Fruit fly (Drosophila melanogaster) whole organism, embryonic: ENCODE measurements around the gene Map205.
A peak's percentile ranks its signal among the peaks of the same experiment; 100 is the strongest.

ENCODE experiments used
- Aef1 ChIP-seq: fragments of 200-800 bp; sonication (Bioruptor generic); IDR thresholded peaks from 3 replicates; pipeline ENCODE4 v1.3.6; 2022; ENCODE audit warnings: missing biosample characterization, missing genetic modification characterization
- CG10209 ChIP-seq: fragments of 200-800 bp; sonication (Bioruptor generic); optimal IDR thresholded peaks from 3 replicates; lab custom pipeline; 2017; ENCODE audit warnings: missing biosample characterization, mild to moderate bottlenecking, missing genetic modification characterization, missing genetic modification reagents
- CG10366 ChIP-seq: fragments of 200-800 bp; sonication (Bioruptor generic); IDR thresholded peaks from 2 replicates; pipeline ENCODE4 v1.3.6; 2022; ENCODE audit warnings: missing biosample characterization, missing genetic modification characterization
- CG10565 ChIP-seq: fragments of 200-800 bp; sonication (Bioruptor generic); optimal IDR thresholded peaks from 3 replicates; lab custom pipeline; 2016; ENCODE audit warnings: missing biosample characterization, mild to moderate bottlenecking, missing genetic modification characterization
- CG10979 ChIP-seq: fragments of 200-800 bp; sonication (Bioruptor generic); optimal IDR thresholded peaks from 2 replicates; lab custom pipeline; 2018; ENCODE audit warnings: missing biosample characterization, mild to moderate bottlenecking, missing genetic modification characterization, moderate library complexity
- CG11093 ChIP-seq: fragments of 200-800 bp; sonication (Bioruptor generic); IDR thresholded peaks from 3 replicates; pipeline ENCODE4 v1.3.6; 2022; ENCODE audit warnings: missing biosample characterization, missing genetic modification characterization
- CG12391 ChIP-seq: fragments of 200-800 bp; sonication (Bioruptor generic); optimal IDR thresholded peaks from 3 replicates; lab custom pipeline; 2018; ENCODE audit warnings: missing biosample characterization, mild to moderate bottlenecking, missing genetic modification characterization, moderate library complexity
- CG13624 ChIP-seq: fragments of 200-800 bp; sonication (Bioruptor generic); optimal IDR thresholded peaks from 2 replicates; lab custom pipeline; 2016; ENCODE audit warnings: missing biosample characterization, missing genetic modification characterization
- CG13775 ChIP-seq: fragments of 200-800 bp; sonication (Bioruptor generic); optimal IDR thresholded peaks from 3 replicates; lab custom pipeline; 2017; ENCODE audit warnings: missing biosample characterization, mild to moderate bottlenecking, missing genetic modification characterization
- CG14050 ChIP-seq: fragments of 200-800 bp; sonication (Bioruptor generic); IDR thresholded peaks from 3 replicates; pipeline ENCODE4 v1.3.6; 2022; ENCODE audit warnings: missing biosample characterization, missing genetic modification characterization
- CG15011 ChIP-seq: fragments of 200-800 bp; sonication (Bioruptor generic); optimal IDR thresholded peaks from 3 replicates; lab custom pipeline; 2018; ENCODE audit warnings: missing biosample characterization, mild to moderate bottlenecking, missing genetic modification characterization
- CG1792 ChIP-seq: fragments of 200-800 bp; sonication (Bioruptor generic); optimal IDR thresholded peaks from 2 replicates; lab custom pipeline; 2016; ENCODE audit warnings: missing biosample characterization, missing genetic modification characterization
- CG18476 ChIP-seq: fragments of 200-800 bp; sonication (Bioruptor generic); optimal IDR thresholded peaks from 2 replicates; lab custom pipeline; 2016; ENCODE audit warnings: missing biosample characterization, mild to moderate bottlenecking, missing genetic modification characterization
- CG32532 ChIP-seq: fragments of 200-800 bp; sonication (Bioruptor generic); IDR thresholded peaks from 2 replicates; pipeline ENCODE4 v1.3.6; 2022; ENCODE audit warnings: missing biosample characterization, missing genetic modification characterization
- CG3726 ChIP-seq: fragments of 200-800 bp; sonication (Bioruptor generic); IDR thresholded peaks from 3 replicates; pipeline ENCODE4, ENCODE4 v1.3.6; 2022; ENCODE audit warnings: missing biosample characterization, missing genetic modification characterization
- CG4404 ChIP-seq: fragments of 200-800 bp; sonication (Bioruptor generic); IDR thresholded peaks from 2 replicates; pipeline ENCODE4 v1.3.6; 2022; ENCODE audit warnings: missing biosample characterization, missing genetic modification characterization
- CG4730 ChIP-seq: fragments of 200-800 bp; sonication (Bioruptor generic); IDR thresholded peaks from 2 replicates; pipeline ENCODE4 v1.3.6; 2022; ENCODE audit warnings: missing biosample characterization, missing genetic modification characterization
- CG6791 ChIP-seq: fragments of 200-800 bp; sonication (Bioruptor generic); IDR thresholded peaks from 3 replicates; pipeline ENCODE4 v1.3.6; 2022; ENCODE audit warnings: missing biosample characterization, missing genetic modification characterization; ENCODE audit not compliant: partially characterized antibody
- CG6813 ChIP-seq: fragments of 200-800 bp; sonication (Bioruptor generic); optimal IDR thresholded peaks from 2 replicates; lab custom pipeline; 2017; ENCODE audit warnings: missing biosample characterization, missing genetic modification characterization, mild to moderate bottlenecking, moderate library complexity, missing genetic modification reagents
- CG7357 ChIP-seq: fragments of 200-800 bp; sonication (Bioruptor generic); IDR thresholded peaks from 3 replicates; pipeline ENCODE4 v1.3.6; 2022; ENCODE audit warnings: missing biosample characterization, missing genetic modification characterization
- CG7556 ChIP-seq: fragments of 200-800 bp; sonication (Bioruptor generic); optimal IDR thresholded peaks from 2 replicates; lab custom pipeline; 2017; ENCODE audit warnings: missing biosample characterization, mild to moderate bottlenecking, missing genetic modification characterization
- CG7786 ChIP-seq: fragments of 200-800 bp; sonication (Bioruptor generic); optimal IDR thresholded peaks from 2 replicates; lab custom pipeline; 2016; ENCODE audit warnings: missing biosample characterization, missing genetic modification characterization
- CG9609 ChIP-seq: fragments of 200-800 bp; sonication (Bioruptor generic); optimal IDR thresholded peaks from 3 replicates; lab custom pipeline; 2016; ENCODE audit warnings: missing biosample characterization, missing genetic modification characterization
- CG9876 ChIP-seq: fragments of 200-800 bp; sonication (Bioruptor generic); optimal IDR thresholded peaks from 2 replicates; lab custom pipeline; 2016; ENCODE audit warnings: missing biosample characterization, missing genetic modification characterization
- Dip2 ChIP-seq: fragments of 200-800 bp; sonication (Bioruptor generic); IDR thresholded peaks from 2 replicates; pipeline ENCODE4 v1.3.6; 2022; ENCODE audit warnings: missing biosample characterization, missing genetic modification characterization
- Drgx ChIP-seq: fragments of 200-800 bp; sonication (Bioruptor generic); IDR thresholded peaks from 2 replicates; pipeline ENCODE4 v1.3.6; 2022; ENCODE audit warnings: missing biosample characterization, missing genetic modification characterization
- HLH54F ChIP-seq: fragments of 200-800 bp; sonication (Bioruptor generic); optimal IDR thresholded peaks from 3 replicates; lab custom pipeline; 2016; ENCODE audit warnings: missing biosample characterization, missing genetic modification characterization
- Hand ChIP-seq: fragments of 200-800 bp; sonication (Bioruptor generic); optimal IDR thresholded peaks from 2 replicates; lab custom pipeline; 2017; ENCODE audit warnings: mild to moderate bottlenecking, missing biosample characterization, missing genetic modification reagents, missing genetic modification characterization
- Jarid2 ChIP-seq: fragments of 200-800 bp; sonication (Bioruptor generic); optimal IDR thresholded peaks from 3 replicates; lab custom pipeline; 2017; ENCODE audit warnings: mild to moderate bottlenecking, missing biosample characterization, missing genetic modification reagents, missing genetic modification characterization
- NC2β ChIP-seq: fragments of 200-800 bp; sonication (Bioruptor generic); optimal IDR thresholded peaks from 2 replicates; lab custom pipeline; 2016; ENCODE audit warnings: missing biosample characterization, missing genetic modification characterization
- NFAT ChIP-seq: fragments of 200-800 bp; sonication (Bioruptor generic); IDR thresholded peaks from 2 replicates; pipeline ENCODE4 v1.3.6; 2022; ENCODE audit warnings: missing biosample characterization, missing genetic modification characterization
- Neu2 ChIP-seq: fragments of 200-800 bp; sonication (Bioruptor generic); optimal IDR thresholded peaks from 3 replicates; lab custom pipeline; 2016; ENCODE audit warnings: missing biosample characterization, missing genetic modification characterization, borderline replicate concordance
- Poxn ChIP-seq: fragments of 200-800 bp; sonication (Bioruptor generic); IDR thresholded peaks from 2 replicates; pipeline ENCODE4 v1.3.6; 2022; ENCODE audit warnings: missing biosample characterization, missing genetic modification characterization
- Ptx1 ChIP-seq: fragments of 200-800 bp; sonication (Bioruptor generic); IDR thresholded peaks from 2 replicates; pipeline ENCODE4 v1.3.6; 2022; ENCODE audit warnings: missing biosample characterization, missing genetic modification characterization
- Sin3A ChIP-seq: fragments of >200 bp; optimal IDR thresholded peaks from 2 replicates; lab custom pipeline; 2018
- Tbp ChIP-seq: fragments of >200 bp; optimal IDR thresholded peaks from 2 replicates; lab custom pipeline; 2018; ENCODE audit warnings: missing biosample characterization, missing genetic modification characterization
- Usf ChIP-seq: fragments of 200-800 bp; sonication (Bioruptor generic); optimal IDR thresholded peaks from 2 replicates; lab custom pipeline; 2017; ENCODE audit warnings: missing genotype, missing biosample characterization, missing genetic modification characterization
- Vsx1 ChIP-seq: fragments of 200-800 bp; sonication (Bioruptor generic); optimal IDR thresholded peaks from 2 replicates; lab custom pipeline; 2017; ENCODE audit warnings: missing biosample characterization, mild to moderate bottlenecking, missing genetic modification characterization, missing genetic modification reagents
- amos ChIP-seq: fragments of 200-800 bp; sonication (Bioruptor generic); IDR thresholded peaks from 2 replicates; pipeline ENCODE4 v1.3.6; 2022; ENCODE audit warnings: missing biosample characterization, missing genetic modification characterization; ENCODE audit not compliant: partially characterized antibody
- ara ChIP-seq: fragments of 200-800 bp; sonication (Bioruptor generic); IDR thresholded peaks from 2 replicates; pipeline ENCODE4 v1.3.6; 2022; ENCODE audit warnings: missing biosample characterization, missing genetic modification characterization
- ato ChIP-seq: fragments of 200-800 bp; sonication (Bioruptor generic); IDR thresholded peaks from 2 replicates; pipeline ENCODE4 v1.3.6; 2022; ENCODE audit warnings: missing biosample characterization, missing genetic modification characterization; ENCODE audit not compliant: partially characterized antibody
- cad ChIP-seq: fragments of >200 bp; optimal IDR thresholded peaks from 2 replicates; lab custom pipeline; 2017; ENCODE audit warnings: missing biosample characterization, missing genetic modification characterization
- disco-r ChIP-seq: fragments of 200-800 bp; sonication (Bioruptor generic); optimal IDR thresholded peaks from 2 replicates; lab custom pipeline; 2016; ENCODE audit warnings: missing biosample characterization, missing genetic modification characterization
- fd102C ChIP-seq: fragments of 200-800 bp; sonication (Bioruptor generic); optimal IDR thresholded peaks from 2 replicates; lab custom pipeline; 2018; ENCODE audit warnings: missing biosample characterization, mild to moderate bottlenecking, missing genetic modification characterization, moderate library complexity
- her ChIP-seq: fragments of 200-800 bp; sonication (Bioruptor generic); optimal IDR thresholded peaks from 2 replicates; lab custom pipeline; 2016; ENCODE audit warnings: missing biosample characterization, missing genetic modification characterization
- lbe ChIP-seq: fragments of 200-800 bp; sonication (Bioruptor generic); optimal IDR thresholded peaks from 2 replicates; lab custom pipeline; 2016; ENCODE audit warnings: missing biosample characterization, mild to moderate bottlenecking, missing genetic modification characterization
- mam ChIP-seq: fragments of 200-800 bp; sonication (Bioruptor generic); optimal IDR thresholded peaks from 3 replicates; lab custom pipeline; 2016; ENCODE audit warnings: missing biosample characterization, missing genetic modification characterization
- repo ChIP-seq: fragments of 200-800 bp; sonication (Bioruptor generic); optimal IDR thresholded peaks from 2 replicates; lab custom pipeline; 2016; ENCODE audit warnings: missing biosample characterization, missing genetic modification characterization
- stc ChIP-seq: fragments of 200-800 bp; sonication (Bioruptor generic); IDR thresholded peaks from 2 replicates; pipeline ENCODE4 v1.3.6; 2022; ENCODE audit warnings: missing biosample characterization, missing genetic modification characterization
- unc-4 ChIP-seq: fragments of 200-800 bp; sonication (Bioruptor generic); IDR thresholded peaks from 2 replicates; pipeline ENCODE4 v1.3.6; 2022; ENCODE audit warnings: missing biosample characterization, missing genetic modification characterization; ENCODE audit not compliant: partially characterized antibody
- unpg ChIP-seq: fragments of 200-800 bp; sonication (Bioruptor generic); optimal IDR thresholded peaks from 3 replicates; lab custom pipeline; 2018; ENCODE audit warnings: missing biosample characterization, mild to moderate bottlenecking, missing genetic modification characterization, moderate library complexity
- wor ChIP-seq: fragments of 200-800 bp; sonication (Bioruptor generic); IDR thresholded peaks from 2 replicates; pipeline ENCODE4 v1.3.6; 2022; ENCODE audit warnings: missing biosample characterization, missing genetic modification characterization

The Map205 gene

DNA sequence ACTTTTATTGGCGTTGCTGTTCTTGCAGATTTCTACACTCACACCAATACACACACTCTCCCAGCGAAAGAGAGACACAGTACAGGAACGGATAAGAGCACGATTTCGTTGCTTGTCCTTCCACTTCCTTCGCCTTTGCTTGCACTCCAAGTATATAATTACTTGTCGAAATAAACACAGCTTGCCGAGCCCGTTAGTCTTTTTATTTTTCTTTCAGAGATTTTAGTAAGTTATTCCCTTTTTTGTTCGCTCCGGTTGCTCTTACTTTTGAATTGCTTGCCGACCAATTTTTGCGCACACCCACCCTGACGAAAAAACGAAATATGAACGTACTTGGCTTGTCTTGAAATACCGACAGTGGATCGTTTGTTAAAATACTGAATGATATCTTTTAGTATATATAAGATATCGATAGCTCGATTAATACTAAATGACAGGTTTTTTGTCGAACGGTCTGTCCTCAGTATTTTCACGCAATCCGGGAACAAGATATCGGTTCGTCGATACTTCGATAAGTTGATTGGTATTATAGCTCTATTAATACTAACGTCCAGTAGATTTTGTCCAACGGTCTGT, at the start of gene Map205 (continued):
- TF ChIP-seq NC2β (GFP tag; lab: Kevin White, UChicago) (peak; percentile 48), cad (GFP tag; lab: Kevin White, UChicago) (no peak), CG10979 (tag; lab: Kevin White, UChicago) (no peak), CG18476 (GFP tag; lab: Kevin White, UChicago) (no peak), amos (GFP tag; lab: Robert Waterston, UW) (no peak), stc (no peak), CG1792 (no peak), CG7786 (GFP tag; lab: Kevin White, UChicago) (no peak), CG10209 (GFP tag; lab: Kevin White, UChicago) (no peak), Drgx (GFP tag; lab: Robert Waterston, UW) (no peak), Jarid2 (GFP tag; lab: Kevin White, UChicago) (peak; percentile 47), CG4404 (GFP tag; lab: Robert Waterston, UW) (no peak), her (GFP tag; lab: Kevin White, UChicago) (no peak), CG14050 (GFP tag; lab: Robert Waterston, UW) (no peak), Neu2 (GFP tag; lab: Kevin White, UChicago) (no peak), ara (GFP tag; lab: Robert Waterston, UW) (no peak), Sin3A (peak; percentile 40), wor (no peak), CG6791 (GFP tag; lab: Robert Waterston, UW) (no peak), CG11093 (GFP tag; lab: Robert Waterston, UW) (no peak), lbe (GFP tag; lab: Kevin White, UChicago) (peak; percentile 68), CG7556 (GFP tag; lab: Kevin White, UChicago) (no peak), Usf (GFP tag; lab: Kevin White, UChicago) (no peak), CG3726 (GFP tag; lab: Robert Waterston, UW) (no peak), CG10366 (GFP tag; lab: Robert Waterston, UW) (no peak), Vsx1 (GFP tag; lab: Kevin White, UChicago) (no peak), CG15011 (GFP tag; lab: Kevin White, UChicago) (no peak), CG13775 (no peak), CG6813 (no peak), CG7357 (no peak), Hand (GFP tag; lab: Kevin White, UChicago) (peak; percentile 37), CG32532 (GFP tag; lab: Robert Waterston, UW) (no peak), ato (GFP tag; lab: Robert Waterston, UW) (no peak), CG13624 (GFP tag; lab: Kevin White, UChicago) (peak; percentile 10), Poxn (no peak), CG9876 (GFP tag; lab: Kevin White, UChicago) (no peak), NFAT (GFP tag; lab: Robert Waterston, UW) (no peak), mam (no peak), CG12391 (peak; percentile 61), Ptx1 (GFP tag; lab: Robert Waterston, UW) (no peak), HLH54F (GFP tag; lab: Kevin White, UChicago) (no peak), CG10565 (GFP tag; lab: Kevin White, UChicago) (no peak), Aef1 (GFP tag; lab: Robert Waterston, UW) (no peak), unpg (GFP tag; lab: Kevin White, UChicago) (peak; percentile 24), repo (GFP tag; lab: Kevin White, UChicago) (no peak), Tbp (GFP tag; lab: Kevin White, UChicago) (no peak), CG4730 (GFP tag; lab: Robert Waterston, UW) (no peak), CG9609 (GFP tag; lab: Kevin White, UChicago) (no peak), unc-4 (GFP tag; lab: Robert Waterston, UW) (no peak), fd102C (peak; percentile 20), disco-r (GFP tag; lab: Kevin White, UChicago) (no peak), Dip2 (no peak)
